Fruit fly (Drosophila melanogaster): ENCODE results near the gene tant.
A peak's percentile ranks its signal among the peaks of the same experiment; 100 is the strongest.

Gene tant

dm6 chr3L:6084446-6084845 lies 29.5 kb downstream of the tant start (continued):
- TF ChIP-seq gce (GFP tag; IDR thresholded peaks at IDR 0.05) (no peak), psq (GFP tag; optimal IDR thresholded peaks at IDR 0.05) (no peak), lbe (GFP tag; optimal IDR thresholded peaks at IDR 0.05) (no peak), fu2 (GFP tag; optimal IDR thresholded peaks at IDR 0.05) (no peak), Dll (GFP tag; IDR thresholded peaks at IDR 0.05; ENCODE audit: partially characterized antibody) (no peak)

- TF ChIP-seq E2f2 (GFP tag; IDR thresholded peaks at IDR 0.05) (no peak), Ets97D (GFP tag; optimal IDR thresholded peaks at IDR 0.05) (no peak), CG1832 (GFP tag; optimal IDR thresholded peaks at IDR 0.05) (no peak), CG4820 (GFP tag; optimal IDR thresholded peaks at IDR 0.05) (no peak), disco-r (GFP tag; optimal IDR thresholded peaks at IDR 0.05) (no peak), CG16779 (GFP tag; IDR thresholded peaks at IDR 0.05) (no peak), hkb (optimal IDR thresholded peaks at IDR 0.05) (no peak), hkb (GFP tag; IDR thresholded peaks at IDR 0.05) (no peak), dpn (GFP tag; optimal IDR thresholded peaks at IDR 0.05) (no peak), Hr3 (GFP tag; optimal IDR thresholded peaks at IDR 0.05) (no peak), CG12104 (GFP tag; optimal IDR thresholded peaks at IDR 0.05) (no peak), CG17186 (GFP tag; optimal IDR thresholded peaks at IDR 0.05) (no peak), CG15696 (tag; optimal IDR thresholded peaks at IDR 0.05) (no peak), phol (tag; optimal IDR thresholded peaks at IDR 0.05) (peak; percentile 17), H15 (GFP tag; IDR thresholded peaks at IDR 0.05) (no peak), Atf3 (GFP tag; optimal IDR thresholded peaks at IDR 0.05) (no peak), CG15011 (GFP tag; optimal IDR thresholded peaks at IDR 0.05) (no peak), CG6689 (GFP tag; IDR thresholded peaks at IDR 0.05) (no peak), ttk (GFP tag; IDR thresholded peaks at IDR 0.05) (no peak), Abd-B (GFP tag; optimal IDR thresholded peaks at IDR 0.05) (no peak), Dll (GFP tag; IDR thresholded peaks at IDR 0.05; ENCODE audit: partially characterized antibody) (no peak), ranshi (GFP tag; IDR thresholded peaks at IDR 0.05) (no peak), unc-4 (GFP tag; IDR thresholded peaks at IDR 0.05; ENCODE audit: partially characterized antibody) (no peak), trh (GFP tag; optimal IDR thresholded peaks at IDR 0.05) (no peak), Dip2 (GFP tag; IDR thresholded peaks at IDR 0.05) (no peak), sc (optimal IDR thresholded peaks at IDR 0.05) (no peak), sc (GFP tag; optimal IDR thresholded peaks at IDR 0.05) (no peak), CG17912 (GFP tag; optimal IDR thresholded peaks at IDR 0.05) (no peak), sd (tag; optimal IDR thresholded peaks at IDR 0.05) (no peak), CG11398 (GFP tag; optimal IDR thresholded peaks at IDR 0.05) (no peak), Kr (GFP tag; optimal IDR thresholded peaks at IDR 0.05) (no peak), CG18764 (GFP tag; optimal IDR thresholded peaks at IDR 0.05) (no peak), Mrtf (GFP tag; IDR thresholded peaks at IDR 0.05) (no peak), al (GFP tag; IDR thresholded peaks at IDR 0.05) (no peak), Meics (GFP tag; optimal IDR thresholded peaks at IDR 0.05) (peak; percentile 47), Poxn (GFP tag; IDR thresholded peaks at IDR 0.05) (no peak), fd96Cb (tag; optimal IDR thresholded peaks at IDR 0.05) (peak; percentile 22), ara (GFP tag; IDR thresholded peaks at IDR 0.05) (no peak), pum (GFP tag; optimal IDR thresholded peaks at IDR 0.05) (no peak), fd3F (GFP tag; optimal IDR thresholded peaks at IDR 0.05) (no peak), Dad (GFP tag; optimal IDR thresholded peaks at IDR 0.05) (no peak), CG43689 (GFP tag; IDR thresholded peaks at IDR 0.05) (no peak), dmrt99B (tag; optimal IDR thresholded peaks at IDR 0.05) (peak; percentile 50), hth (optimal IDR thresholded peaks at IDR 0.05) (no peak), CG13296 (GFP tag; optimal IDR thresholded peaks at IDR 0.05) (no peak), luna (GFP tag; optimal IDR thresholded peaks at IDR 0.05) (no peak), CG15514 (GFP tag; optimal IDR thresholded peaks at IDR 0.05) (no peak), CG11247 (GFP tag; IDR thresholded peaks at IDR 0.05) (no peak)
Measured at dm6 chr3L:6085157-6085556, 30.2 kb downstream of the tant start.

Measured in whole organism, embryonic.